Worm (Caenorhabditis elegans) whole organism, young adult: ENCODE results near the gene tag-321.

Experiments
- B0261.1 ChIP-seq: sonication (generic microtip); optimal IDR thresholded peaks from 2 replicates; lab custom pipeline; 2016; ENCODE audit warnings: mild to moderate bottlenecking, missing genetic modification characterization, moderate library complexity, missing compliant biosample characterization
- B0336.3 ChIP-seq: fragments of 200-800 bp; sonication (Bioruptor generic); IDR thresholded peaks from 2 replicates; pipeline ENCODE4 v1.3.6; 2022; ENCODE audit warnings: missing genetic modification characterization, missing compliant biosample characterization
- F10E7.11 ChIP-seq: sonication (generic microtip); optimal IDR thresholded peaks from 2 replicates; lab custom pipeline; 2017; ENCODE audit warnings: mild to moderate bottlenecking, missing genetic modification characterization, moderate library complexity, missing compliant biosample characterization
- F23B12.7 ChIP-seq: sonication (generic microtip); optimal IDR thresholded peaks from 2 replicates; lab custom pipeline; 2017; ENCODE audit warnings: missing genetic modification characterization, mild to moderate bottlenecking, missing compliant biosample characterization, antibody characterized with exemption, moderate library complexity; ENCODE audit not compliant: insufficient read depth
- F33H1.4 ChIP-seq: fragments of 200-800 bp; sonication (Bioruptor generic); IDR thresholded peaks from 2 replicates; pipeline ENCODE4 v1.3.6; 2022; ENCODE audit warnings: missing genetic modification reagents, missing genetic modification characterization, missing compliant biosample characterization
- F49E8.2 ChIP-seq: sonication (generic microtip); optimal IDR thresholded peaks from 3 replicates; lab custom pipeline; 2017; ENCODE audit warnings: missing genetic modification characterization, mild to moderate bottlenecking, missing compliant biosample characterization, antibody characterized with exemption, moderate library complexity; ENCODE audit not compliant: insufficient read depth
- K11D2.4 ChIP-seq: fragments of 200-800 bp; sonication (Bioruptor generic); IDR thresholded peaks from 2 replicates; pipeline ENCODE4 v1.3.6; 2022; ENCODE audit warnings: missing genetic modification reagents, missing genetic modification characterization, missing compliant biosample characterization
- Y53F4B.3 ChIP-seq: fragments of 200-800 bp; sonication (Bioruptor generic); IDR thresholded peaks from 2 replicates; pipeline ENCODE4 v1.3.6; 2022; ENCODE audit warnings: missing genetic modification reagents, missing genetic modification characterization, missing compliant biosample characterization
- Y95B8A.8 ChIP-seq: fragments of 200-800 bp; sonication (Bioruptor generic); IDR thresholded peaks from 2 replicates; pipeline ENCODE4 v1.3.6; 2022; ENCODE audit warnings: missing genetic modification reagents, missing genetic modification characterization, missing compliant biosample characterization
- ZK185.1 ChIP-seq: sonication (generic microtip); optimal IDR thresholded peaks from 2 replicates; lab custom pipeline; 2016; ENCODE audit warnings: mild to moderate bottlenecking, missing genetic modification characterization, missing compliant biosample characterization; ENCODE audit not compliant: poor library complexity, severe bottlenecking
- ama-1 ChIP-seq, 3 experiments: fragments of 150-350 bp in 1 of 3; sonication (generic microtip) in 2 of 3; optimal IDR thresholded peaks; 2 replicates each; lab custom pipeline; 2014 to 2018; ENCODE audit warnings: missing biosample characterization in 2 of 3, missing genetic modification characterization in 2 of 3, missing genetic modification reagents in 2 of 3
- aptf-3 ChIP-seq: fragments of 200-800 bp; sonication (Bioruptor generic); IDR thresholded peaks from 2 replicates; pipeline ENCODE4 v1.3.6; 2022; ENCODE audit warnings: missing genetic modification characterization, missing compliant biosample characterization
- atf-7 ChIP-seq: sonication (generic microtip); optimal IDR thresholded peaks from 2 replicates; lab custom pipeline; 2017; ENCODE audit warnings: mild to moderate bottlenecking, missing genetic modification characterization, missing compliant biosample characterization
- athp-1 ChIP-seq: sonication (generic microtip); optimal IDR thresholded peaks from 2 replicates; lab custom pipeline; 2017; ENCODE audit warnings: mild to moderate bottlenecking, missing genetic modification characterization, missing compliant biosample characterization
- ceh-100 ChIP-seq: fragments of 200-800 bp; sonication (Bioruptor generic); IDR thresholded peaks from 2 replicates; pipeline ENCODE4 v1.3.6; 2022; ENCODE audit warnings: missing genetic modification reagents, missing genetic modification characterization, missing compliant biosample characterization
- ceh-58 ChIP-seq: fragments of 200-800 bp; sonication (Bioruptor generic); IDR thresholded peaks from 2 replicates; pipeline ENCODE4 v1.3.6; 2022; ENCODE audit warnings: missing genetic modification characterization, missing compliant biosample characterization
- ceh-79 ChIP-seq: sonication (generic microtip); optimal IDR thresholded peaks from 2 replicates; lab custom pipeline; 2017; ENCODE audit warnings: mild to moderate bottlenecking, missing genetic modification characterization, missing compliant biosample characterization
- dox-1 ChIP-seq: fragments of 200-800 bp; sonication (Bioruptor generic); IDR thresholded peaks from 2 replicates; pipeline ENCODE4 v1.3.6; 2022; ENCODE audit warnings: missing genetic modification reagents, missing genetic modification characterization, missing compliant biosample characterization
- dpl-1 ChIP-seq: fragments of 150-350 bp; optimal IDR thresholded peaks from 2 replicates; lab custom pipeline; 2014; ENCODE audit warnings: missing biosample characterization, missing genetic modification reagents, missing genetic modification characterization
- fkh-3 ChIP-seq: sonication (generic microtip); optimal IDR thresholded peaks from 2 replicates; lab custom pipeline; 2016; ENCODE audit warnings: mild to moderate bottlenecking, missing genetic modification characterization, missing compliant biosample characterization
- hmg-1.2 ChIP-seq: fragments of 200-800 bp; sonication (Bioruptor generic); IDR thresholded peaks from 2 replicates; pipeline ENCODE4 v1.3.6; 2022; ENCODE audit warnings: missing genetic modification reagents, missing genetic modification characterization, missing compliant biosample characterization
- lag-1 ChIP-seq: fragments of 200-800 bp; sonication (Bioruptor generic); IDR thresholded peaks from 2 replicates; pipeline ENCODE4 v1.3.6; 2022; ENCODE audit warnings: missing genetic modification reagents, missing genetic modification characterization, missing compliant biosample characterization
- let-526 ChIP-seq: fragments of 200-800 bp; sonication (Bioruptor generic); IDR thresholded peaks from 2 replicates; pipeline ENCODE4 v1.3.6; 2022; ENCODE audit warnings: missing genetic modification reagents, missing genetic modification characterization, missing compliant biosample characterization
- lin-35 ChIP-seq, 3 experiments: fragments of 150-350 bp in 2 of 3; sonication (generic microtip) in 1 of 3; optimal IDR thresholded peaks; 2 replicates each; lab custom pipeline; 2014 to 2018; ENCODE audit warnings: missing biosample characterization in 3 of 3, missing genetic modification characterization in 3 of 3, missing genetic modification reagents in 3 of 3
- lin-40 ChIP-seq: sonication (generic microtip); optimal IDR thresholded peaks from 2 replicates; lab custom pipeline; 2016; ENCODE audit warnings: missing genetic modification characterization, mild to moderate bottlenecking, missing compliant biosample characterization, missing genotype, missing genetic modification reagents
- lin-54 ChIP-seq: fragments of 200-800 bp; sonication (Bioruptor generic); optimal IDR thresholded peaks from 2 replicates; lab custom pipeline; 2018; ENCODE audit warnings: mild to moderate bottlenecking, missing genetic modification characterization, missing compliant biosample characterization
- lsl-1 ChIP-seq: fragments of 200-800 bp; sonication (Bioruptor generic); optimal IDR thresholded peaks from 2 replicates; lab custom pipeline; 2018; ENCODE audit warnings: mild to moderate bottlenecking, missing genetic modification characterization, moderate library complexity, missing compliant biosample characterization
- mcd-1 ChIP-seq: fragments of 200-800 bp; sonication (Bioruptor generic); IDR thresholded peaks from 2 replicates; pipeline ENCODE4 v1.3.6; 2022; ENCODE audit warnings: missing genetic modification reagents, missing genetic modification characterization, missing compliant biosample characterization
- mes-4 ChIP-seq: sonication (generic microtip); optimal IDR thresholded peaks from 2 replicates; lab custom pipeline; 2016; ENCODE audit warnings: missing genotype, missing genetic modification characterization, missing compliant biosample characterization
- nfya-1 ChIP-seq: sonication (generic microtip); optimal IDR thresholded peaks from 2 replicates; lab custom pipeline; 2017; ENCODE audit warnings: antibody characterized with exemption, missing compliant biosample characterization, missing genetic modification characterization, borderline replicate concordance; ENCODE audit not compliant: insufficient read depth
- nfya-2 ChIP-seq: fragments of 200-800 bp; sonication (Bioruptor generic); IDR thresholded peaks from 2 replicates; pipeline ENCODE4 v1.3.6; 2022; ENCODE audit warnings: missing genetic modification reagents, missing genetic modification characterization, missing compliant biosample characterization
- nfyb-1 ChIP-seq: fragments of 200-800 bp; sonication (Bioruptor generic); IDR thresholded peaks from 2 replicates; pipeline ENCODE4 v1.3.6; 2022; ENCODE audit warnings: missing genetic modification reagents, missing genetic modification characterization, missing compliant biosample characterization
- nhr-27 ChIP-seq: fragments of 200-800 bp; sonication (Bioruptor generic); optimal IDR thresholded peaks from 2 replicates; lab custom pipeline; 2018; ENCODE audit warnings: mild to moderate bottlenecking, missing genetic modification characterization, moderate library complexity, missing compliant biosample characterization
- nhr-80 ChIP-seq: sonication (generic microtip); optimal IDR thresholded peaks from 2 replicates; lab custom pipeline; 2016; ENCODE audit warnings: missing genetic modification characterization, missing compliant biosample characterization
- nhr-90 ChIP-seq: sonication (generic microtip); optimal IDR thresholded peaks from 2 replicates; lab custom pipeline; 2016; ENCODE audit warnings: missing genotype, mild to moderate bottlenecking, missing genetic modification characterization, missing compliant biosample characterization
- rec-8 ChIP-seq, 2 experiments: sonication (generic microtip); optimal IDR thresholded peaks; 2 replicates each; lab custom pipeline; 2016; ENCODE audit warnings: mild to moderate bottlenecking in 2 of 2, missing genetic modification characterization in 2 of 2, missing genetic modification reagents in 2 of 2, missing genotype in 2 of 2, missing biosample characterization in 1 of 2, missing compliant biosample characterization in 1 of 2, moderate library complexity in 1 of 2
- rpc-1 ChIP-seq, 2 experiments: fragments of 150-350 bp in 1 of 2; sonication (generic microtip) in 1 of 2; optimal IDR thresholded peaks; 2 replicates each; lab custom pipeline; 2014 to 2018; ENCODE audit warnings: missing biosample characterization in 1 of 2, missing genetic modification characterization in 1 of 2, missing genetic modification reagents in 1 of 2, missing genotype in 1 of 2
- sea-2 ChIP-seq: fragments of 200-800 bp; sonication (Bioruptor generic); IDR thresholded peaks from 2 replicates; pipeline ENCODE4 v1.3.6; 2022; ENCODE audit warnings: missing genetic modification characterization, missing compliant biosample characterization
- snpc-3.4 ChIP-seq: sonication (generic microtip); optimal IDR thresholded peaks from 2 replicates; lab custom pipeline; 2017; ENCODE audit warnings: missing genetic modification characterization, mild to moderate bottlenecking, missing compliant biosample characterization, antibody characterized with exemption, moderate library complexity, missing genotype, missing genetic modification reagents
- tlf-1 ChIP-seq: fragments of 200-800 bp; sonication (Bioruptor generic); optimal IDR thresholded peaks from 2 replicates; lab custom pipeline; 2018; ENCODE audit warnings: mild to moderate bottlenecking, missing genetic modification characterization, missing compliant biosample characterization
- unc-130 ChIP-seq: sonication (generic microtip); optimal IDR thresholded peaks from 2 replicates; lab custom pipeline; 2016; ENCODE audit warnings: missing genetic modification reagents, missing genetic modification characterization, missing compliant biosample characterization
- zim-3 ChIP-seq: sonication (generic microtip); optimal IDR thresholded peaks from 2 replicates; lab custom pipeline; 2017; ENCODE audit warnings: mild to moderate bottlenecking, missing genetic modification characterization, moderate library complexity, missing compliant biosample characterization
- ztf-28 ChIP-seq: fragments of 200-800 bp; sonication (Bioruptor generic); IDR thresholded peaks from 2 replicates; pipeline ENCODE4 v1.3.6; 2022; ENCODE audit warnings: missing genetic modification reagents, missing genetic modification characterization, missing compliant biosample characterization
- ztf-6 ChIP-seq: fragments of 200-800 bp; sonication (Bioruptor generic); IDR thresholded peaks from 2 replicates; pipeline ENCODE4 v1.3.6; 2022; ENCODE audit warnings: missing genetic modification reagents, missing genetic modification characterization, missing compliant biosample characterization

The tag-321 gene

DNA sequence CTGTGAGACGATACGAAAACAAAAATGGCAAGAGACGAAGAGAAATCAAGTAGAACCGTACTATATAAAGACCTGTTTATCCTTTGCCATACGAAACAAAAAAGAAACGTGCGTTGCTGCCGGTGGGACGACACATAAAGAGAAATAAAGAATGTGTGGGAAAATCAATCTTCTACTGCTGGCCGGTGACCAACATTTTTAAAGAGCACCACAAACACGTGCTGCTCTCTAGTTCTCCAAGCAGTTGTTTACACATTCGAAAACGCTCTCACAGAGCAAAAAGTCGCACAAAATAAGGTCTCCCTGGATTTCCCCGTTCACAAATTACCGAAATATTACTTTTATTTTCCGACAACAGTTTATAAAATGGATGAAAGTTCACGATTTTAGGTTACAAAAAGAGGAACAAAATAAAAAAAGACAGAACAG, 5.9 kb upstream of the tag-321 start, which contains the start of gene imp-3 (continued):
- TF ChIP-seq let-526 (GFP tag; lab: Robert Waterston, UW) (no peak), mcd-1 (GFP tag; lab: Robert Waterston, UW) (peak; percentile 73), atf-7 (tag; lab: Kevin White, UChicago) (peak; percentile 79), ZK185.1 (tag; lab: Kevin White, UChicago) (peak; percentile 12), B0261.1 (tag; lab: Kevin White, UChicago) (no peak), nfya-2 (GFP tag; lab: Robert Waterston, UW) (no peak), athp-1 (tag; lab: Kevin White, UChicago) (peak; percentile 88), K11D2.4 (peak; percentile 61), fkh-3 (tag; lab: Kevin White, UChicago) (no peak), lin-40 (tag; lab: Kevin White, UChicago) (peak; percentile 60), nhr-80 (tag; lab: Kevin White, UChicago) (peak; percentile 22), dpl-1 (GFP tag; lab: Kevin White, UChicago) (no peak), snpc-3.4 (tag; lab: Kevin White, UChicago) (peak; percentile 22), rpc-1 (optimal IDR thresholded peaks at IDR 0.05; lab: Kevin White, UChicago) (no peak), rpc-1 (tag; optimal IDR thresholded peaks at IDR 0.05; lab: Kevin White, UChicago) (no peak), F10E7.11 (tag; lab: Kevin White, UChicago) (peak; percentile 69), aptf-3 (GFP tag; lab: Robert Waterston, UW) (peak; percentile 35; the same call in 1 of the 2 replicates), ceh-58 (0 out of 2 replicates have a peak, but pooled peaks have one; percentile 10), Y53F4B.3 (GFP tag; lab: Robert Waterston, UW) (no peak), nfyb-1 (GFP tag; lab: Robert Waterston, UW) (peak; percentile 69), nhr-90 (tag; lab: Kevin White, UChicago) (no peak), ztf-28 (GFP tag; lab: Robert Waterston, UW) (0 out of 2 replicates have a peak, but pooled peaks have one; percentile 35), sea-2 (no peak), lin-54 (GFP tag; lab: Kevin White, UChicago) (peak; percentile 43), ztf-6 (GFP tag; lab: Robert Waterston, UW) (no peak), nhr-27 (tag; lab: Kevin White, UChicago) (no peak), nfya-1 (no peak), mes-4 (no peak), F23B12.7 (tag; lab: Kevin White, UChicago) (no peak), rec-8 (tag; optimal IDR thresholded peaks at IDR 0.05; lab: Kevin White, UChicago) (no peak), zim-3 (peak; percentile 66)

DNA sequence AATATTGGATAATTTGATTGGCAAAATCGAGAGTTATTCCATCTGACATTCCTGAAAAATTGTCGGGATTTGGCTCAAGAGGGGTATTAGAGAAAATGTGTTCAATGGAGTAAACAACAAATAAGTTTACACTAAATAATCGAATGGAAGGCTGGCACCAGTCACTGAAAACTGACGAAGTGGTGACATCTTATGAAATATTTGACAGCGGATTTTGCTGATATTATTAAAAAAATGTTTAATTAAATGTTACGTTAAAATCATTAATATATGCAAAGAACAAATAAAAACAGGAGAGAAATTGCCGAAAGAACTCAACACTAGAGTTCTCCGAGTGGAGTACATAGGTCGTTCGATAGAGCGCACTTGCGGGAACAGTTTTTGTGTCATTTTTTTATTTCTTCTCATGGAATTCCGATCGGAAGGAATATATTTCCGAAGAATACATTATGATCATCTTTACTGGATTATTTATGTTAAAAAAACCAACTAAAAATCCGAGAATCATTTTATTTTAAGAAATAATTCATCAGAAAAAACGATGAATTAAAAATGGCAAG, 1.9 kb upstream of the tag-321 start, which contains the start of gene tag-322:
TSS of gene tag-322 (minus strand) at position 51 of the 560 bp plus-strand sequence.
- TF ChIP-seq F49E8.2 (tag; lab: Kevin White, UChicago) (peak; percentile 39), B0336.3 (0 out of 2 replicates have a peak, but pooled peaks have one; percentile 39), rpc-1 (optimal IDR thresholded peaks at IDR 0.05; lab: Kevin White, UChicago) (no peak), rpc-1 (tag; optimal IDR thresholded peaks at IDR 0.05; lab: Kevin White, UChicago) (no peak), K11D2.4 (no peak), unc-130 (no peak), lin-40 (tag; lab: Kevin White, UChicago) (peak; percentile 41), lag-1 (GFP tag; lab: Robert Waterston, UW) (no peak), lin-35 (GFP tag; optimal IDR thresholded peaks at IDR 0.05; lab: Kevin White, UChicago) (peak in 1 of 3 experiments; percentile 62), ama-1 (optimal IDR thresholded peaks at IDR 0.05; lab: Kevin White, UChicago) (no peak), ama-1 (GFP tag; optimal IDR thresholded peaks at IDR 0.05; lab: Kevin White, UChicago) (no peak), ceh-79 (tag; lab: Kevin White, UChicago) (no peak), dox-1 (GFP tag; lab: Robert Waterston, UW) (0 out of 2 replicates have a peak, but pooled peaks have one; percentile 26), hmg-1.2 (GFP tag; lab: Robert Waterston, UW) (0 out of 2 replicates have a peak, but pooled peaks have one; percentile 6), tlf-1 (GFP tag; lab: Kevin White, UChicago) (no peak), Y95B8A.8 (GFP tag; lab: Robert Waterston, UW) (no peak), lsl-1 (GFP tag; lab: Kevin White, UChicago) (peak; percentile 19), ceh-100 (GFP tag; lab: Robert Waterston, UW) (0 out of 2 replicates have a peak, but pooled peaks have one; percentile 24), nfyb-1 (GFP tag; lab: Robert Waterston, UW) (peak; percentile 62; the same call in 1 of the 2 replicates), F33H1.4 (GFP tag; lab: Robert Waterston, UW) (peak; percentile 47; the same call in 1 of the 2 replicates), mes-4 (no peak)
